Worm (Caenorhabditis elegans): ENCODE results near the gene rab-14.

The rab-14 gene

DNA sequence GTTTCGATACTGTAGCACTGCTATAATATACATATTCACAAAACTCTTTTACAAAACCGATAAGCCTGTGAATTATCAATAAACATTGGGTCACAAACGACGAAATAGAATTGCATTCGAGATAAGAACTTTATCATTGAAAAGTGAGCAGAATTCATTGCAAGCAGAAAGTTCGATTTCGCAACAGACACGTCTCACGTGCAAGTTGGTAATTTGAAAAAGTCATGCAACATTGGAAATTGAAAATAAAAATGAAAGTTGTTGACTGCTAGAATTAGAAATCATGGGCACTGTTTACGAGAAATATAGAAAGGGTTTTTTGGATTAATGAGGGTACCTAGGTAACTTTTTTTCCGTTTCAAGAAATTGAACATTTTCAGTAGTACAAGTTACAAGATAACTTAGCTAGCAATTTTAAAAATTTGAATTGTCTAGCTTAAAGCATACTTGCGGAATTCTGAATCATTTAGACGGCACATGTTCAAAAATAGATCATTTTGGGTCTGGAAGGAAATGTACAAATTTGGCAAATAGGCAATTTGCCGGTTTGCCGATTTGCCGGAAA lies 4.2 kb upstream of the rab-14 start (continued):
- TF ChIP-seq pqm-1 (tag; optimal IDR thresholded peaks at IDR 0.05) (peak; percentile 95), lin-15B (tag; optimal IDR thresholded peaks at IDR 0.05) (no peak), dve-1 (tag; optimal IDR thresholded peaks at IDR 0.05; ENCODE audit: insufficient read depth) (peak; percentile 97), fkh-10 (GFP tag; optimal IDR thresholded peaks at IDR 0.05) (no peak), hlh-11 (tag; optimal IDR thresholded peaks at IDR 0.05) (peak; percentile 93), Y75B8A.6 (GFP tag; IDR thresholded peaks at IDR 0.05) (no peak; the same call in 1 of the 2 replicates), egl-27 (tag; optimal IDR thresholded peaks at IDR 0.05) (no peak), Y48G9A.11 (GFP tag; IDR thresholded peaks at IDR 0.05) (no peak), snpc-1.2 (GFP tag; IDR thresholded peaks at IDR 0.05) (no peak), lsy-2 (tag; optimal IDR thresholded peaks at IDR 0.05) (peak; percentile 41 to 75), nhr-25 (tag; optimal IDR thresholded peaks at IDR 0.05; ENCODE audit: borderline replicate concordance, insufficient read depth) (no peak), duxl-1 (tag; optimal IDR thresholded peaks at IDR 0.05; ENCODE audit: poor library complexity) (no peak), aha-1 (tag) (peak; percentile 89), F37D6.2 (tag; optimal IDR thresholded peaks at IDR 0.05) (peak; percentile 20), mdl-1 (tag; optimal IDR thresholded peaks at IDR 0.05) (peak; percentile 52 to 93), ZK337.2 (GFP tag; IDR thresholded peaks at IDR 0.05) (no peak), set-16 (GFP tag; IDR thresholded peaks at IDR 0.05) (no peak)

DNA sequence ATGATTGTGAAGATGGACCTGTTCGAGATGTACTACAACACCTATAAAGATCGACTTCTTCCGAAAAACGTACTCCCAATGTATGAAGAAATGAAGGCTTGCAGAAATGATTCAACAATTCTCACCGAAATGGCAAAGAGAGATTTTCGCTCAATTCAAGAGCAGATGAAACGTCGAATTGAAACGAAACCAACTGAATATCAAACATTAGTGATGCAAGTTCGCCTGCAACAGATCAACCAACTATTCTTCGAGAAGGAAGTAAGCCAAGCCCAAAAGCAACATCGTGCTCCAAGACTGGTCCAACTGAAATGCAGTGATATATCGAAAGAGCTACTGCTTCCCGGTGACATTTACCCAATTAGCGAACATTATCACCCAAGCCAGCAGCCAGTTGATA lies 3.3 kb upstream of the rab-14 start:
- no peak for TF ChIP-seq nhr-111 (GFP tag; optimal IDR thresholded peaks at IDR 0.05)
- no peak for TF ChIP-seq T20F7.1 (GFP tag; optimal IDR thresholded peaks at IDR 0.05)
- TF ChIP-seq duxl-1 (tag; optimal IDR thresholded peaks at IDR 0.05; ENCODE audit: poor library complexity), result no peak
- no peak for TF ChIP-seq unc-62 (GFP tag; optimal IDR thresholded peaks at IDR 0.05 in 1 of 2)
- TF ChIP-seq unc-62 (tag; optimal IDR thresholded peaks at IDR 0.05), result no peak
- TF ChIP-seq egl-43 (GFP tag; IDR thresholded peaks at IDR 0.05), result 0 out of 2 replicates have a peak, but pooled peaks have one; percentile 37
- TF ChIP-seq jun-1 (tag; optimal IDR thresholded peaks at IDR 0.05), result no peak
- no peak for TF ChIP-seq nhr-76 (tag; optimal IDR thresholded peaks at IDR 0.05)
- TF ChIP-seq pqm-1 (tag; optimal IDR thresholded peaks at IDR 0.05), result no peak
- no peak for TF ChIP-seq ceh-82 (tag; optimal IDR thresholded peaks at IDR 0.05)
- TF ChIP-seq daf-19 (GFP tag; conservative IDR thresholded peaks at IDR 0.05), result no peak
- TF ChIP-seq aha-1 (tag), result peak; percentile 82

DNA sequence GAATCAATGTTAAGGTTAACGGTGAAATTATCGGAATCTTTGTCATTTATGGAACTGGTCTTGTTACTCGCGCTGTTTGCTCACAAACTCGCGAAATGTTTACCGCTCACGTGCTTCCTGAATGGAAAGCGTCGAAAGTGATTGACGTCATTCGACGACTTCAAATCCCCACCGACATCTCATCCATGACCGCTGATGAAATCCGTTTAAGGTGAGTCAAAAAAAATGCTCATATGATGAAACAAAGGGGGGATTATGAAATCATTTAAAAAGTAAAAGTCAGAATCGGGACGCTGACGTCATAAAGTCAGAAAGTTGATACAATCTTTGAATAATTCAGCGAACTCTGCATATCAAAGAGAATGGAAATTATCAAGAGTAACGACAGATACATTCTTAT lies 2.2 kb upstream of the rab-14 start:
- TF ChIP-seq jun-1 (tag; optimal IDR thresholded peaks at IDR 0.05) (no peak), mxl-3 (GFP tag; optimal IDR thresholded peaks at IDR 0.05) (peak; percentile 26), nhr-76 (tag; optimal IDR thresholded peaks at IDR 0.05) (no peak), ztf-7 (tag; optimal IDR thresholded peaks at IDR 0.05) (no peak), zfp-2 (tag; optimal IDR thresholded peaks at IDR 0.05) (no peak), aha-1 (tag) (peak; percentile 13), lin-15B (tag; optimal IDR thresholded peaks at IDR 0.05) (no peak), nhr-48 (tag; optimal IDR thresholded peaks at IDR 0.05) (no peak), nhr-11 (tag; optimal IDR thresholded peaks at IDR 0.05) (peak; percentile 70), duxl-1 (tag; optimal IDR thresholded peaks at IDR 0.05; ENCODE audit: poor library complexity) (no peak), ceh-62 (tag; optimal IDR thresholded peaks at IDR 0.05) (no peak), dve-1 (tag; optimal IDR thresholded peaks at IDR 0.05; ENCODE audit: insufficient read depth) (no peak), hlh-30 (tag; optimal IDR thresholded peaks at IDR 0.05; ENCODE audit: insufficient read depth) (peak; percentile 45), set-16 (GFP tag; IDR thresholded peaks at IDR 0.05) (no peak), ztf-11 (tag; optimal IDR thresholded peaks at IDR 0.05) (no peak), F26F4.8 (GFP tag; conservative IDR thresholded peaks at IDR 0.05) (no peak), daf-19 (GFP tag; conservative IDR thresholded peaks at IDR 0.05) (no peak), arid-1 (GFP tag; conservative IDR thresholded peaks at IDR 0.05) (no peak), Y48G9A.11 (GFP tag; IDR thresholded peaks at IDR 0.05) (no peak), lsy-2 (tag; optimal IDR thresholded peaks at IDR 0.05) (peak in 1 of 2 experiments; percentile 8), egl-27 (tag; optimal IDR thresholded peaks at IDR 0.05) (no peak), fos-1 (tag; optimal IDR thresholded peaks at IDR 0.05) (no peak), mes-2 (tag; optimal IDR thresholded peaks at IDR 0.05; ENCODE audit: poor library complexity, severe bottlenecking) (no peak), zfp-3 (GFP tag; conservative IDR thresholded peaks at IDR 0.05) (no peak), sdz-12 (GFP tag; optimal IDR thresholded peaks at IDR 0.05) (no peak), spr-1 (tag; optimal IDR thresholded peaks at IDR 0.05) (no peak), snpc-1.2 (GFP tag; IDR thresholded peaks at IDR 0.05) (no peak), ZK337.2 (GFP tag; IDR thresholded peaks at IDR 0.05) (no peak), lin-29 (GFP tag; IDR thresholded peaks at IDR 0.05) (no peak), pqm-1 (tag; optimal IDR thresholded peaks at IDR 0.05) (no peak), daf-16 (GFP tag; optimal IDR thresholded peaks at IDR 0.05) (no peak), daf-16 (tag; optimal IDR thresholded peaks at IDR 0.05) (peak; percentile 9), dmd-8 (GFP tag; IDR thresholded peaks at IDR 0.05) (no peak)
